Worm (Caenorhabditis elegans) whole organism, L3 larva: ENCODE data around the gene F33A8.7.
A peak's percentile ranks its signal among the peaks of the same experiment; 100 is the strongest.

Experiments
- R02D3.7 ChIP-seq: fragments of 150-350 bp; optimal IDR thresholded peaks from 2 replicates; lab custom pipeline; 2014; ENCODE audit warnings: missing biosample characterization, missing genetic modification characterization
- ZK546.5 ChIP-seq: sonication (generic microtip); optimal IDR thresholded peaks from 2 replicates; lab custom pipeline; 2017; ENCODE audit warnings: missing biosample characterization, missing genetic modification characterization
- aly-2 ChIP-seq: fragments of 150-350 bp; optimal IDR thresholded peaks from 2 replicates; lab custom pipeline; 2014; ENCODE audit warnings: missing biosample characterization, missing genetic modification characterization
- ama-1 ChIP-seq: fragments of 150-350 bp; optimal IDR thresholded peaks from 2 replicates; lab custom pipeline; 2018
- ceh-16 ChIP-seq: sonication (generic microtip); optimal IDR thresholded peaks from 2 replicates; lab custom pipeline; 2017; ENCODE audit warnings: missing biosample characterization, missing genetic modification characterization
- ceh-28 ChIP-seq: fragments of 150-350 bp; optimal IDR thresholded peaks from 2 replicates; lab custom pipeline; 2014; ENCODE audit warnings: missing biosample characterization, missing genetic modification reagents, missing genetic modification characterization
- ceh-82 ChIP-seq: fragments of 150-350 bp; optimal IDR thresholded peaks from 2 replicates; lab custom pipeline; 2014; ENCODE audit warnings: missing biosample characterization, missing genetic modification characterization
- ceh-9 ChIP-seq: sonication (generic microtip); optimal IDR thresholded peaks from 2 replicates; lab custom pipeline; 2018; ENCODE audit warnings: missing biosample characterization, missing genetic modification characterization
- daf-12 ChIP-seq: fragments of 150-350 bp; optimal IDR thresholded peaks from 2 replicates; lab custom pipeline; 2014; ENCODE audit warnings: missing biosample characterization, missing genetic modification reagents, missing genetic modification characterization
- egl-27 ChIP-seq: sonication (generic microtip); optimal IDR thresholded peaks from 4 replicates; lab custom pipeline; 2017; ENCODE audit warnings: missing biosample characterization, missing genetic modification reagents, missing genetic modification characterization
- egl-5 ChIP-seq: fragments of 150-350 bp; optimal IDR thresholded peaks from 2 replicates; lab custom pipeline; 2017; ENCODE audit warnings: missing biosample characterization, missing genetic modification reagents, missing genetic modification characterization, inconsistent platforms
- elt-1 ChIP-seq: fragments of 150-350 bp; optimal IDR thresholded peaks from 2 replicates; lab custom pipeline; 2014; ENCODE audit warnings: missing biosample characterization, missing genetic modification characterization
- elt-2 ChIP-seq: sonication (generic microtip); optimal IDR thresholded peaks from 2 replicates; lab custom pipeline; 2016; ENCODE audit warnings: missing genetic modification reagents, mild to moderate bottlenecking, missing genetic modification characterization, missing compliant biosample characterization
- eor-1 ChIP-seq, 2 experiments: fragments of 150-350 bp; optimal IDR thresholded peaks; 2 replicates each; lab custom pipeline; 2014 to 2018; ENCODE audit warnings: missing biosample characterization in 2 of 2, missing genetic modification characterization in 2 of 2
- fkh-10 ChIP-seq: sonication (generic microtip); optimal IDR thresholded peaks from 2 replicates; lab custom pipeline; 2017; ENCODE audit warnings: missing biosample characterization, missing genetic modification reagents, missing genetic modification characterization
- fkh-2 ChIP-seq: fragments of 150-350 bp; optimal IDR thresholded peaks from 2 replicates; lab custom pipeline; 2014; ENCODE audit warnings: missing biosample characterization, missing genetic modification reagents, missing genetic modification characterization
- fos-1 ChIP-seq: fragments of 150-350 bp; optimal IDR thresholded peaks from 2 replicates; lab custom pipeline; 2014; ENCODE audit warnings: missing biosample characterization, missing genetic modification characterization
- hmg-11 ChIP-seq: sonication (generic microtip); optimal IDR thresholded peaks from 2 replicates; lab custom pipeline; 2016; ENCODE audit warnings: missing genetic modification characterization, missing compliant biosample characterization
- jun-1 ChIP-seq: fragments of 150-350 bp; optimal IDR thresholded peaks from 2 replicates; lab custom pipeline; 2014; ENCODE audit warnings: missing biosample characterization, missing genetic modification reagents, missing genetic modification characterization
- lin-15B ChIP-seq: fragments of 150-350 bp; optimal IDR thresholded peaks from 2 replicates; lab custom pipeline; 2014; ENCODE audit warnings: missing biosample characterization, missing genetic modification characterization
- lin-39 ChIP-seq: fragments of 150-350 bp; optimal IDR thresholded peaks from 2 replicates; lab custom pipeline; 2018; ENCODE audit warnings: missing biosample characterization, missing genetic modification reagents, missing genetic modification characterization
- lsy-12 ChIP-seq: sonication (generic microtip); optimal IDR thresholded peaks from 2 replicates; lab custom pipeline; 2016; ENCODE audit warnings: mild to moderate bottlenecking, missing genetic modification characterization, missing compliant biosample characterization
- mdl-1 ChIP-seq: fragments of 150-350 bp; optimal IDR thresholded peaks from 2 replicates; lab custom pipeline; 2014; ENCODE audit warnings: missing biosample characterization, missing genetic modification characterization
- mml-1 ChIP-seq: fragments of 150-350 bp; sonication (generic microtip); optimal IDR thresholded peaks from 3 replicates; lab custom pipeline; 2014; ENCODE audit warnings: missing biosample characterization, missing genetic modification characterization
- nhr-11 ChIP-seq: fragments of 150-350 bp; optimal IDR thresholded peaks from 2 replicates; lab custom pipeline; 2014; ENCODE audit warnings: missing biosample characterization, missing genetic modification characterization
- nhr-12 ChIP-seq: fragments of 150-350 bp; optimal IDR thresholded peaks from 2 replicates; lab custom pipeline; 2014; ENCODE audit warnings: missing biosample characterization, missing genetic modification characterization
- nhr-23 ChIP-seq: fragments of 150-350 bp; optimal IDR thresholded peaks from 2 replicates; lab custom pipeline; 2014; ENCODE audit warnings: missing biosample characterization, missing genetic modification reagents, missing genetic modification characterization
- nhr-237 ChIP-seq: fragments of 150-350 bp; optimal IDR thresholded peaks from 2 replicates; lab custom pipeline; 2014; ENCODE audit warnings: missing biosample characterization, missing genetic modification characterization
- nhr-28 ChIP-seq: fragments of 150-350 bp; optimal IDR thresholded peaks from 2 replicates; lab custom pipeline; 2014; ENCODE audit warnings: missing biosample characterization, missing genetic modification characterization
- nhr-43 ChIP-seq: sonication (generic microtip); optimal IDR thresholded peaks from 2 replicates; lab custom pipeline; 2016; ENCODE audit warnings: mild to moderate bottlenecking, missing genetic modification characterization, missing compliant biosample characterization; ENCODE audit not compliant: poor library complexity, severe bottlenecking
- nhr-67 ChIP-seq: fragments of 150-350 bp; optimal IDR thresholded peaks from 2 replicates; lab custom pipeline; 2014; ENCODE audit warnings: missing biosample characterization, missing genetic modification characterization
- nhr-76 ChIP-seq: fragments of 150-350 bp; sonication (generic microtip); optimal IDR thresholded peaks from 5 replicates; lab custom pipeline; 2014; ENCODE audit warnings: missing biosample characterization, missing genetic modification characterization
- nhr-77 ChIP-seq: fragments of 150-350 bp; optimal IDR thresholded peaks from 2 replicates; lab custom pipeline; 2014; ENCODE audit warnings: missing biosample characterization, missing genetic modification characterization
- pha-4 ChIP-seq: fragments of 150-350 bp; optimal IDR thresholded peaks from 2 replicates; lab custom pipeline; 2014; ENCODE audit warnings: missing biosample characterization, missing genetic modification reagents, missing genetic modification characterization
- pqm-1 ChIP-seq: fragments of 150-350 bp; optimal IDR thresholded peaks from 2 replicates; lab custom pipeline; 2017; ENCODE audit warnings: missing biosample characterization, missing genetic modification characterization, inconsistent platforms
- sea-2 ChIP-seq: fragments of 150-350 bp; sonication (generic microtip); optimal IDR thresholded peaks from 4 replicates; lab custom pipeline; 2014; ENCODE audit warnings: missing biosample characterization, missing genetic modification reagents, missing genetic modification characterization
- skn-1 ChIP-seq: fragments of 150-350 bp; optimal IDR thresholded peaks from 2 replicates; lab custom pipeline; 2014; ENCODE audit warnings: missing biosample characterization, missing genetic modification characterization
- snpc-4 ChIP-seq: fragments of 150-350 bp; optimal IDR thresholded peaks from 2 replicates; lab custom pipeline; 2014; ENCODE audit warnings: missing biosample characterization, missing genetic modification characterization
- tbx-2 ChIP-seq: sonication (generic microtip); optimal IDR thresholded peaks from 2 replicates; lab custom pipeline; 2016; ENCODE audit warnings: mild to moderate bottlenecking, missing genetic modification characterization, missing compliant biosample characterization
- unc-39 ChIP-seq: sonication (generic microtip); optimal IDR thresholded peaks from 4 replicates; lab custom pipeline; 2017; ENCODE audit warnings: missing biosample characterization, missing genetic modification characterization
- unc-62 ChIP-seq: fragments of 150-350 bp; sonication (generic microtip); optimal IDR thresholded peaks from 4 replicates; lab custom pipeline; 2014; ENCODE audit warnings: missing biosample characterization, missing genetic modification reagents, missing genetic modification characterization
- zag-1 ChIP-seq: fragments of 150-350 bp; optimal IDR thresholded peaks from 2 replicates; lab custom pipeline; 2014; ENCODE audit warnings: missing biosample characterization, missing genetic modification characterization
- ztf-11 ChIP-seq: fragments of 150-350 bp; optimal IDR thresholded peaks from 2 replicates; lab custom pipeline; 2014; ENCODE audit warnings: missing biosample characterization, missing genetic modification characterization
- ztf-4 ChIP-seq: fragments of 150-350 bp; optimal IDR thresholded peaks from 2 replicates; lab custom pipeline; 2014; ENCODE audit warnings: missing biosample characterization, missing genetic modification characterization

F33A8.7 gene

ce11 chrII:11045872-11046271, 20.4 kb upstream of the F33A8.7 start, which contains the start of gene col-83:
TSS of gene col-83 (minus strand) at chrII:11045972.
- no peak for TF ChIP-seq lin-39
- TF ChIP-seq elt-2 (tag; lab: Kevin White, UChicago) = no peak
- TF ChIP-seq elt-1 (tag; lab: Kevin White, UChicago) = no peak
- no peak for TF ChIP-seq daf-12 (tag; lab: Kevin White, UChicago)
- TF ChIP-seq nhr-28 (tag; lab: Kevin White, UChicago) = no peak

ce11 chrII:11044193-11044568, 18.7 kb upstream of the F33A8.7 start:
- TF ChIP-seq ceh-28 (tag; lab: Kevin White, UChicago) (no peak), sea-2 (no peak), eor-1 (tag; optimal IDR thresholded peaks at IDR 0.05; lab: Kevin White, UChicago) (no peak), hmg-11 (tag; lab: Kevin White, UChicago) (no peak), nhr-12 (tag; lab: Kevin White, UChicago) (no peak), aly-2 (tag; lab: Kevin White, UChicago) (no peak), nhr-43 (no peak), ceh-82 (tag; lab: Kevin White, UChicago) (no peak), mdl-1 (tag; lab: Kevin White, UChicago) (no peak), fos-1 (tag; lab: Kevin White, UChicago) (no peak), snpc-4 (tag; lab: Kevin White, UChicago) (no peak), egl-27 (no peak), ama-1 (lab: Kevin White, UChicago) (no peak), daf-12 (tag; lab: Kevin White, UChicago) (no peak), ceh-9 (tag; lab: Kevin White, UChicago) (no peak), nhr-76 (no peak), ztf-11 (tag; lab: Kevin White, UChicago) (no peak), nhr-28 (tag; lab: Kevin White, UChicago) (no peak), nhr-77 (tag; lab: Kevin White, UChicago) (no peak)
- TF ChIP-seq, all 47 proteins: peak for 0

ce11 chrII:11043546-11044192, 18.2 kb upstream of the F33A8.7 start:
- TF ChIP-seq fkh-2 (tag; lab: Kevin White, UChicago) (no peak), tbx-2 (no peak), ceh-16 (tag; lab: Kevin White, UChicago) (no peak), elt-1 (tag; lab: Kevin White, UChicago) (peak; percentile 86), nhr-77 (tag; lab: Kevin White, UChicago) (no peak), fkh-10 (no peak)
- TF ChIP-seq, all 47 proteins: peak for 1

- TF ChIP-seq nhr-76 (no peak), fkh-10 (peak; percentile 45), ama-1 (lab: Kevin White, UChicago) (no peak), unc-39 (tag; lab: Kevin White, UChicago) (no peak), elt-1 (tag; lab: Kevin White, UChicago) (no peak), ztf-11 (tag; lab: Kevin White, UChicago) (peak; percentile 18), ceh-82 (tag; lab: Kevin White, UChicago) (no peak), nhr-67 (no peak), ceh-9 (tag; lab: Kevin White, UChicago) (no peak), lsy-12 (tag; lab: Kevin White, UChicago) (peak; percentile 31), R02D3.7 (tag; lab: Kevin White, UChicago) (no peak), sea-2 (peak; percentile 25), nhr-11 (tag; lab: Kevin White, UChicago) (no peak), ztf-4 (no peak), pqm-1 (peak; percentile 71), zag-1 (tag; lab: Kevin White, UChicago) (no peak), skn-1 (tag; lab: Kevin White, UChicago) (peak; percentile 46), fos-1 (tag; lab: Kevin White, UChicago) (no peak), ZK546.5 (tag; lab: Kevin White, UChicago) (no peak), pha-4 (peak; percentile 64), egl-5 (tag; lab: Kevin White, UChicago) (peak; percentile 55), nhr-23 (no peak), tbx-2 (peak; percentile 23), elt-2 (tag; lab: Kevin White, UChicago) (peak; percentile 89), nhr-28 (tag; lab: Kevin White, UChicago) (no peak), nhr-237 (tag; lab: Kevin White, UChicago) (no peak), snpc-4 (tag; lab: Kevin White, UChicago) (peak; percentile 21), nhr-77 (tag; lab: Kevin White, UChicago) (no peak), lin-15B (tag; lab: Kevin White, UChicago) (peak; percentile 67), unc-62 (peak; percentile 19), ceh-28 (tag; lab: Kevin White, UChicago) (peak; percentile 78), mml-1 (tag; lab: Kevin White, UChicago) (no peak), mdl-1 (tag; lab: Kevin White, UChicago) (no peak), jun-1 (tag; lab: Kevin White, UChicago) (peak; percentile 42), daf-12 (tag; lab: Kevin White, UChicago) (no peak), eor-1 (tag; optimal IDR thresholded peaks at IDR 0.05; lab: Kevin White, UChicago) (no peak), ceh-16 (tag; lab: Kevin White, UChicago) (no peak), lin-39 (peak; percentile 86), nhr-43 (no peak)
Observed at ce11 chrII:11042878-11043331, 17.4 kb upstream of the F33A8.7 start.
